Fruit fly (Drosophila melanogaster) whole organism, pupa: ENCODE data around the gene CG7778.

ENCODE experiments used
- CG10348 ChIP-seq: fragments of 200-800 bp; sonication (Bioruptor generic); IDR thresholded peaks from 2 replicates; pipeline ENCODE4 v1.3.6; 2022; ENCODE audit warnings: missing biosample characterization, missing genetic modification characterization
- CG12605 ChIP-seq: fragments of 200-800 bp; sonication (Bioruptor generic); IDR thresholded peaks from 2 replicates; pipeline ENCODE4 v1.3.6; 2022; ENCODE audit warnings: missing biosample characterization, missing genetic modification characterization
- CG13204 ChIP-seq: fragments of 200-800 bp; sonication (Bioruptor generic); optimal IDR thresholded peaks from 2 replicates; lab custom pipeline; 2018; ENCODE audit warnings: missing biosample characterization, mild to moderate bottlenecking, missing genetic modification characterization, moderate library complexity
- CG14655 ChIP-seq: fragments of 200-800 bp; sonication (Bioruptor generic); optimal IDR thresholded peaks from 3 replicates; lab custom pipeline; 2017; ENCODE audit warnings: mild to moderate bottlenecking, missing biosample characterization, missing genetic modification reagents, missing genetic modification characterization
- CG15710 ChIP-seq: fragments of 200-800 bp; sonication (Bioruptor generic); optimal IDR thresholded peaks from 2 replicates; lab custom pipeline; 2018; ENCODE audit warnings: missing biosample characterization, mild to moderate bottlenecking, missing genetic modification characterization, moderate library complexity
- CG17806 ChIP-seq: fragments of 200-800 bp; sonication (Bioruptor generic); optimal IDR thresholded peaks from 2 replicates; lab custom pipeline; 2018; ENCODE audit warnings: missing biosample characterization, mild to moderate bottlenecking, missing genetic modification characterization, moderate library complexity
- CG32121 ChIP-seq: fragments of 200-800 bp; sonication (Bioruptor generic); IDR thresholded peaks from 2 replicates; pipeline ENCODE4 v1.3.6; 2022; ENCODE audit warnings: missing biosample characterization, missing genetic modification characterization
- CG34367 ChIP-seq: fragments of 200-800 bp; sonication (Bioruptor generic); optimal IDR thresholded peaks from 2 replicates; lab custom pipeline; 2018; ENCODE audit warnings: missing biosample characterization, mild to moderate bottlenecking, missing genetic modification characterization
- CG4496 ChIP-seq: fragments of 200-800 bp; sonication (Bioruptor generic); IDR thresholded peaks from 3 replicates; pipeline ENCODE4 v1.3.6; 2022; ENCODE audit warnings: missing biosample characterization, missing genetic modification characterization
- CG8159 ChIP-seq: fragments of 200-800 bp; sonication (Bioruptor generic); optimal IDR thresholded peaks from 3 replicates; lab custom pipeline; 2018; ENCODE audit warnings: missing biosample characterization, mild to moderate bottlenecking, missing genetic modification characterization, moderate library complexity
- CG8301 ChIP-seq: fragments of 200-800 bp; sonication (Bioruptor generic); optimal IDR thresholded peaks from 2 replicates; lab custom pipeline; 2018; ENCODE audit warnings: missing biosample characterization, mild to moderate bottlenecking, missing genetic modification characterization
- CG9948 ChIP-seq: fragments of 200-800 bp; sonication (Bioruptor generic); optimal IDR thresholded peaks from 2 replicates; lab custom pipeline; 2018; ENCODE audit warnings: missing biosample characterization, mild to moderate bottlenecking, missing genetic modification characterization, moderate library complexity
- D1 ChIP-seq: fragments of 200-800 bp; sonication (Bioruptor generic); optimal IDR thresholded peaks from 2 replicates; lab custom pipeline; 2018; ENCODE audit warnings: missing biosample characterization, mild to moderate bottlenecking, missing genetic modification characterization, moderate library complexity
- EcR ChIP-seq: fragments of 200-800 bp; sonication (Bioruptor generic); optimal IDR thresholded peaks from 3 replicates; lab custom pipeline; 2019; ENCODE audit warnings: missing biosample characterization, missing genetic modification characterization, mild to moderate bottlenecking, moderate library complexity, missing genetic modification reagents
- Ets98B ChIP-seq: fragments of 200-800 bp; sonication (Bioruptor generic); IDR thresholded peaks from 2 replicates; pipeline ENCODE4 v1.3.6; 2022; ENCODE audit warnings: missing biosample characterization, missing genetic modification characterization
- Pif1A ChIP-seq: fragments of 200-800 bp; sonication (Bioruptor generic); optimal IDR thresholded peaks from 3 replicates; lab custom pipeline; 2016; ENCODE audit warnings: missing biosample characterization, missing genetic modification characterization
- Pif1B ChIP-seq: fragments of 200-800 bp; sonication (Bioruptor generic); optimal IDR thresholded peaks from 3 replicates; lab custom pipeline; 2016; ENCODE audit warnings: missing biosample characterization, missing genetic modification characterization
- Snoo ChIP-seq: fragments of 200-800 bp; sonication (Bioruptor generic); optimal IDR thresholded peaks from 3 replicates; lab custom pipeline; 2017; ENCODE audit warnings: missing biosample characterization, mild to moderate bottlenecking, missing genetic modification characterization, inconsistent platforms
- fd96Ca ChIP-seq: fragments of 200-800 bp; sonication (Bioruptor generic); IDR thresholded peaks from 3 replicates; pipeline ENCODE4 v1.3.6; 2022; ENCODE audit warnings: missing biosample characterization, missing genetic modification characterization
- gl ChIP-seq: fragments of 200-800 bp; sonication (Bioruptor generic); optimal IDR thresholded peaks from 2 replicates; lab custom pipeline; 2018; ENCODE audit warnings: missing biosample characterization, mild to moderate bottlenecking, missing genetic modification characterization
- rn ChIP-seq: fragments of 200-800 bp; sonication (Bioruptor generic); IDR thresholded peaks from 2 replicates; pipeline ENCODE4 v1.3.6; 2022; ENCODE audit warnings: missing biosample characterization, missing genetic modification characterization

The CG7778 gene

dm6 chr2L:8328526-8329097, 17.8 kb upstream of the CG7778 start:
- TF ChIP-seq rn (GFP tag; lab: Robert Waterston, UW) = no peak
- TF ChIP-seq Snoo (tag; lab: Kevin White, UChicago) = no peak
- no peak for TF ChIP-seq fd96Ca (GFP tag; lab: Robert Waterston, UW)
- no peak for TF ChIP-seq CG17806 (tag; lab: Kevin White, UChicago)
- TF ChIP-seq, all 21 proteins: peak for 0

dm6 chr2L:8333185-8333584, 13.2 kb upstream of the CG7778 start:
- TF ChIP-seq CG15710 (tag; lab: Kevin White, UChicago) (no peak), gl (no peak), CG9948 (tag; lab: Kevin White, UChicago) (no peak), D1 (no peak), CG13204 (GFP tag; lab: Kevin White, UChicago) (no peak), CG12605 (GFP tag; lab: Robert Waterston, UW) (no peak), CG34367 (tag; lab: Kevin White, UChicago) (no peak), CG4496 (GFP tag; lab: Robert Waterston, UW) (no peak), CG14655 (GFP tag; lab: Kevin White, UChicago) (no peak), Pif1A (GFP tag; lab: Kevin White, UChicago) (no peak), CG8159 (tag; lab: Kevin White, UChicago) (no peak), CG10348 (GFP tag; lab: Robert Waterston, UW) (no peak), Pif1B (GFP tag; lab: Kevin White, UChicago) (no peak), CG8301 (no peak), CG32121 (GFP tag; lab: Robert Waterston, UW) (no peak), EcR (GFP tag; lab: Kevin White, UChicago) (no peak), CG17806 (tag; lab: Kevin White, UChicago) (no peak), rn (GFP tag; lab: Robert Waterston, UW) (no peak), Ets98B (GFP tag; lab: Robert Waterston, UW) (no peak)

- TF ChIP-seq EcR (GFP tag; lab: Kevin White, UChicago) (no peak), CG10348 (GFP tag; lab: Robert Waterston, UW) (no peak), CG17806 (tag; lab: Kevin White, UChicago) (no peak), fd96Ca (GFP tag; lab: Robert Waterston, UW) (no peak), Snoo (tag; lab: Kevin White, UChicago) (no peak), Pif1A (GFP tag; lab: Kevin White, UChicago) (no peak), CG4496 (GFP tag; lab: Robert Waterston, UW) (no peak), D1 (no peak), CG32121 (GFP tag; lab: Robert Waterston, UW) (no peak), CG34367 (tag; lab: Kevin White, UChicago) (no peak)
These were observed 12.8 kb upstream of the CG7778 start for dm6 chr2L:8333624-8334023.

dm6 chr2L:8334705-8335104, 11.7 kb upstream of the CG7778 start:
- TF ChIP-seq CG8159 (tag; lab: Kevin White, UChicago) (no peak), Pif1A (GFP tag; lab: Kevin White, UChicago) (peak; percentile 11), CG14655 (GFP tag; lab: Kevin White, UChicago) (peak; percentile 6), CG32121 (GFP tag; lab: Robert Waterston, UW) (no peak), Ets98B (GFP tag; lab: Robert Waterston, UW) (0 out of 2 replicates have a peak, but pooled peaks have one; percentile 9), CG4496 (GFP tag; lab: Robert Waterston, UW) (peak; percentile 81), CG34367 (tag; lab: Kevin White, UChicago) (peak; percentile 4)

dm6 chr2L:8338039-8338438, 8.4 kb upstream of the CG7778 start, which contains the start of gene witty:
Gene witty, plus strand, starts transcription at chr2L:8338287.
- TF ChIP-seq CG9948 (tag; lab: Kevin White, UChicago) (no peak), CG8159 (tag; lab: Kevin White, UChicago) (no peak), CG13204 (GFP tag; lab: Kevin White, UChicago) (no peak), CG17806 (tag; lab: Kevin White, UChicago) (no peak), CG32121 (GFP tag; lab: Robert Waterston, UW) (no peak), D1 (no peak), CG14655 (GFP tag; lab: Kevin White, UChicago) (no peak), fd96Ca (GFP tag; lab: Robert Waterston, UW) (no peak), CG8301 (no peak), rn (GFP tag; lab: Robert Waterston, UW) (no peak), Snoo (tag; lab: Kevin White, UChicago) (no peak), EcR (GFP tag; lab: Kevin White, UChicago) (no peak)

dm6 chr2L:8339751-8340349, 6.6 kb upstream of the CG7778 start:
- no peak for TF ChIP-seq Pif1A (GFP tag; lab: Kevin White, UChicago)
- TF ChIP-seq CG34367 (tag; lab: Kevin White, UChicago) = no peak
- TF ChIP-seq CG4496 (GFP tag; lab: Robert Waterston, UW) = no peak
- TF ChIP-seq CG8159 (tag; lab: Kevin White, UChicago) = no peak
- no peak for TF ChIP-seq EcR (GFP tag; lab: Kevin White, UChicago)
- TF ChIP-seq fd96Ca (GFP tag; lab: Robert Waterston, UW) = no peak
- TF ChIP-seq Pif1B (GFP tag; lab: Kevin White, UChicago) = no peak
- TF ChIP-seq Snoo (tag; lab: Kevin White, UChicago) = no peak
- TF ChIP-seq CG32121 (GFP tag; lab: Robert Waterston, UW) = no peak
- TF ChIP-seq D1 = no peak
- no peak for TF ChIP-seq CG15710 (tag; lab: Kevin White, UChicago)
- TF ChIP-seq CG13204 (GFP tag; lab: Kevin White, UChicago) = no peak
- TF ChIP-seq CG14655 (GFP tag; lab: Kevin White, UChicago) = no peak
- TF ChIP-seq CG9948 (tag; lab: Kevin White, UChicago) = no peak
- no peak for TF ChIP-seq CG17806 (tag; lab: Kevin White, UChicago)
- no peak for TF ChIP-seq Ets98B (GFP tag; lab: Robert Waterston, UW)
- TF ChIP-seq CG12605 (GFP tag; lab: Robert Waterston, UW) = no peak
- TF ChIP-seq CG8301 = no peak
